Worm (Caenorhabditis elegans): ENCODE results near the gene F09B12.7.

The F09B12.7 gene

DNA sequence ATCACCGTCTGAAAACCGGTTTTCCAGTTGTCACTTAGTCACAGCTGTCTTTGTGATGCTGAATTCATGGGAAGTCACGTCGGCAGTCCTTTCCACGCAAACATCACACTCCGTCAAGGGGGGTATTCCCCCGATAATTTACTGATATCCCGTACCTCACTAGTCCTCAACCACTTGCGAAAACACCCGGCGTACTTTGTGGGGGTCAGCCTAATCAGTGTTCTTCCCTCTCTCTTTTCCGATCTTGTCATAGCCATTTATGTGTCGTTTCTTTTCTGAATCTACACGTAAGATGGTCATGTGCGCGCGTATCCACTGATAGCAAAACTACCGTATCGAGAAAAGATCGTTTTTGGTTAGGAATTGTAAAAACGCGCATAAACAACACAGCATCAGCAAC, 15.5 kb downstream of the F09B12.7 start:
- TF ChIP-seq tbx-2 (tag; optimal IDR thresholded peaks at IDR 0.05): peak; percentile 50
- TF ChIP-seq nhr-25 (tag; optimal IDR thresholded peaks at IDR 0.05): peak; percentile 81
- no peak for TF ChIP-seq egl-27 (tag; optimal IDR thresholded peaks at IDR 0.05)
- peak; percentile 71 for TF ChIP-seq nhr-23 (tag; optimal IDR thresholded peaks at IDR 0.05)
- TF ChIP-seq lin-39 (tag; optimal IDR thresholded peaks at IDR 0.05): no peak
- TF ChIP-seq elt-3 (tag; optimal IDR thresholded peaks at IDR 0.05): peak in 2 of 3 experiments; percentile 16 to 62
- peak; percentile 86 for TF ChIP-seq nhr-43 (tag; optimal IDR thresholded peaks at IDR 0.05; ENCODE audit: poor library complexity, severe bottlenecking)

DNA sequence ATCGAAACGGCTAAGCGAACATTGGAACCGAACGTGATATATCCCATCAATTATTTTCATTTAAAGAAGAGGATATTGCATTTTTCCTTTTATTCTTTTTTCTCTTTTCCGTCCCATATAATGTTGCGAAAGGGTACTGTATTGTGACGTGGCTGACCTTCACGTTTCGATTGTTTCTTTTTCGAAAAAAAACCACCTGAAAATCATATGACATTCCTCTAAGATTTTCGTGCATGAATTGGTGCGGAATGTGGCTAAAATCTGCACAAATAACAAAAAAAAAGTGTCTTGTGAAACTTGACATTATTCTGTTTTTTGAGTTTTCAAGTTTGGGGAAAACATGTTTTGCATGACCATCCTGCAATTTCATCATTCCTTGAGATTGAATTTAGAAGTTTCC, 16.6 kb downstream of the F09B12.7 start:
- TF ChIP-seq ama-1 (optimal IDR thresholded peaks at IDR 0.05) (peak; percentile 2), nhr-77 (tag; optimal IDR thresholded peaks at IDR 0.05) (no peak), elt-3 (tag; optimal IDR thresholded peaks at IDR 0.05) (no peak)

DNA sequence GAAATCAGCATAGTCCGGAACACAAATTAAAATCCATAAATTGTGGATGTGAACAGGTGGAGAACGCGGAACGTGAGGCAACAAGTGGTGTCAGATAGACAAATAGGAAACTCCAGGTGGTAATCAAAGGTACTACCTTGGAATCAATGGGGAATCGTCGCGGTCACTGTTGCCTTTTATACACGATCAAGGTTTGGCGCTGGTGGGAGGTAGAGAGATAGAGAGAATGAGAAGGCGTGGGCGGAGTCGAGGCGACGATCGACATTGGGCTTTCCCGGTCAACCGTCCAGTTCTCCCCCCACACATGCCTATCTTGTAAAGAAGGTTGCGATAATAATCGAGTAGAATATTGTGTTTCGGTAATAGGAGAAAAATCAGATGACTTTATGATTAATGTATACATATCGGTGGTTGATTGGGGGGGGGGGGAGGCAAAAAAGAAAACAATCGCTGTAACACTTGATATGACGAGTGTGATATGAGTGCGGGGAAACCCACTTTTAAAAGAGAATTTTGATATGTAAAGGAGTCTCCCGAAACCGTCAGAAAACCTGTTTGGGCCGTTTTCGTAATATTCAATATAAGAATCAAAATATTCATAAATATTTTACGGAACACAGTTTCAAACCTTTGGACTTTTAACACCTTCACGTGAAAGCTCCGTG, 17.1 kb downstream of the F09B12.7 start, which contains the start of the genes H40L08.8, H40L08.2 and H40L08.7:
Gene H40L08.8 (minus strand): TSS at position 37 of the 665 bp plus-strand sequence.
Gene H40L08.2 (minus strand): TSS at position 148 of the 665 bp plus-strand sequence.
Gene H40L08.7 (minus strand): TSS at position 148 of the 665 bp plus-strand sequence.
- no peak for TF ChIP-seq jun-1 (tag; optimal IDR thresholded peaks at IDR 0.05)
- TF ChIP-seq nhr-28 (tag; optimal IDR thresholded peaks at IDR 0.05): no peak
- TF ChIP-seq elt-3 (tag; optimal IDR thresholded peaks at IDR 0.05): peak in 1 of 3 experiments; percentile 43
- TF ChIP-seq lin-39 (tag; optimal IDR thresholded peaks at IDR 0.05): peak; percentile 0
- TF ChIP-seq fkh-2 (tag; optimal IDR thresholded peaks at IDR 0.05): no peak
- TF ChIP-seq nhr-237 (tag; optimal IDR thresholded peaks at IDR 0.05): no peak
- no peak for TF ChIP-seq egl-5 (tag; optimal IDR thresholded peaks at IDR 0.05)
- TF ChIP-seq daf-12 (tag; optimal IDR thresholded peaks at IDR 0.05): no peak
- TF ChIP-seq elt-1 (tag; optimal IDR thresholded peaks at IDR 0.05): peak; percentile 30
- TF ChIP-seq unc-39 (tag; optimal IDR thresholded peaks at IDR 0.05): no peak
- no peak for TF ChIP-seq nhr-11 (tag; optimal IDR thresholded peaks at IDR 0.05)
- peak; percentile 79 for TF ChIP-seq nhr-23 (tag; optimal IDR thresholded peaks at IDR 0.05)
- TF ChIP-seq pha-4 (tag; optimal IDR thresholded peaks at IDR 0.05): no peak
- no peak for TF ChIP-seq nhr-67 (tag; optimal IDR thresholded peaks at IDR 0.05)
- TF ChIP-seq nfya-1 (tag; optimal IDR thresholded peaks at IDR 0.05; ENCODE audit: insufficient read depth): no peak
- TF ChIP-seq snpc-4 (tag; optimal IDR thresholded peaks at IDR 0.05): peak; percentile 5
- TF ChIP-seq pqm-1 (tag; optimal IDR thresholded peaks at IDR 0.05): no peak
- peak; percentile 61 for TF ChIP-seq nhr-43 (tag; optimal IDR thresholded peaks at IDR 0.05; ENCODE audit: poor library complexity, severe bottlenecking)
- no peak for TF ChIP-seq lin-15B (tag; optimal IDR thresholded peaks at IDR 0.05)
- TF ChIP-seq ZK546.5 (tag; optimal IDR thresholded peaks at IDR 0.05): no peak
- no peak for TF ChIP-seq unc-62 (GFP tag; optimal IDR thresholded peaks at IDR 0.05)
- peak; percentile 77 for TF ChIP-seq nhr-25 (tag; optimal IDR thresholded peaks at IDR 0.05)
- TF ChIP-seq ceh-28 (tag; optimal IDR thresholded peaks at IDR 0.05): peak; percentile 6
- no peak for TF ChIP-seq nhr-77 (tag; optimal IDR thresholded peaks at IDR 0.05)
- TF ChIP-seq mml-1 (tag; optimal IDR thresholded peaks at IDR 0.05): no peak
- peak; percentile 90 for TF ChIP-seq ama-1 (optimal IDR thresholded peaks at IDR 0.05)
- TF ChIP-seq ztf-4 (tag; optimal IDR thresholded peaks at IDR 0.05): no peak

DNA sequence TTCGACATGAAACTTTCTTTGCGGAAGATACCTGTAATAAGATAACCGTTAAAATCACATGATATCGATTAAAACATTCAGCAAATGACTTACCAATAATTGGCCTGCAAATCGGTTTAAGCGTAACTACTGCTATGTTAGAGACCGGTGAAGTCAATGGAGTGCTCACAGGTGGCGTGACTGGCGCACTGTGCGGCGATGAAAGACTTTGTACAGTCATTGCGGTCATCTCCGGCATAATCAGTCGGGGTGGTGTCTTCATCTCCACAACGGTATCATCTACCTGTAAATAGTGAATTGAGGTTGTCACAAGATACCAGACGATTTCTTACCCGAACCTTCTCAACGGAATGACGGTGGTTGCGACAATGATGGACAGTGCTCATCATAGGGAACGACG, 18.0 kb downstream of the F09B12.7 start:
- TF ChIP-seq elt-3 (tag; optimal IDR thresholded peaks at IDR 0.05): peak in 1 of 3 experiments; percentile 64
- no peak for TF ChIP-seq eor-1 (tag; optimal IDR thresholded peaks at IDR 0.05)
- TF ChIP-seq ama-1 (optimal IDR thresholded peaks at IDR 0.05): peak; percentile 75

DNA sequence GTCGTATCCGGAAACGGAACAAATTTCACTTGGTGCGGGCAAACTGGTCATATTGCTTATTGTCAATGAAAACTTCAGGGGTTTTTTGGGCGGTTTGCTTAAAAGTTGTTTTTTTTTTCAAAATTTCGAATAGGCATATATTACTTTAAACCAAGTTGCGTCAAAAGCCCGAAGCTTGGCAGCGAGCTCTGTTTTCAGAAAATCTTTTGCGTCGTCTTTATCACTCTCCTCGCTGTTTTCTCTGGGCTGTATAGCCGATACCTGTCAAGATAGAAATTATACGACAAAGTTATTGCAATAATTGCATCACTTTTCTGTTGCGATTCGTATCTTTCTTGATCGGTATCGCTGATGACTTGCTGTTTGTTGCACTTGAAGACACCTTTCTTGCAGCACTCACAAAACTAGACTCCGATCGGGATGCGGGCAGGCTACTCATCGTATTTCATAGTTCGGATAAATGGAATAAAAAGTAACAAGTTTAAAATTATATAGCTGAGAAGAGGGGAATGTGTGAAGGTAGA, 18.8 kb downstream of the F09B12.7 start, which contains the start of the genes H40L08.3 and H40L08.9:
Gene H40L08.3 (minus strand): TSS at position 51 of the 524 bp plus-strand sequence.
Gene H40L08.9 (minus strand): TSS at position 439 of the 524 bp plus-strand sequence.
- peak; percentile 12 for TF ChIP-seq jun-1 (tag; optimal IDR thresholded peaks at IDR 0.05)
- peak; percentile 97 for TF ChIP-seq ama-1 (optimal IDR thresholded peaks at IDR 0.05)
- peak; percentile 44 for TF ChIP-seq nhr-25 (tag; optimal IDR thresholded peaks at IDR 0.05)
- peak in 2 of 3 experiments; percentile 7 to 54 for TF ChIP-seq elt-3 (tag; optimal IDR thresholded peaks at IDR 0.05)
- TF ChIP-seq lsy-12 (tag; optimal IDR thresholded peaks at IDR 0.05): peak; percentile 11
- TF ChIP-seq nhr-43 (tag; optimal IDR thresholded peaks at IDR 0.05; ENCODE audit: poor library complexity, severe bottlenecking): peak; percentile 42
- no peak for TF ChIP-seq elt-1 (tag; optimal IDR thresholded peaks at IDR 0.05)
- TF ChIP-seq mdl-1 (tag; optimal IDR thresholded peaks at IDR 0.05): no peak
- TF ChIP-seq tbx-2 (tag; optimal IDR thresholded peaks at IDR 0.05): no peak
- peak; percentile 7 for TF ChIP-seq nhr-23 (tag; optimal IDR thresholded peaks at IDR 0.05)
- no peak for TF ChIP-seq snpc-4 (tag; optimal IDR thresholded peaks at IDR 0.05)
- TF ChIP-seq ceh-28 (tag; optimal IDR thresholded peaks at IDR 0.05): no peak

Data from whole organism, L3 larva.